Fruit fly (Drosophila melanogaster) whole organism, embryonic: Measurements from ENCODE around the gene kraken.

Source experiments
- Antp ChIP-seq: fragments of 200-800 bp; sonication (Bioruptor generic); optimal IDR thresholded peaks from 3 replicates; lab custom pipeline; 2016; ENCODE audit warnings: missing biosample characterization, missing genetic modification characterization
- Bteb2 ChIP-seq: fragments of 200-800 bp; sonication (Bioruptor generic); optimal IDR thresholded peaks from 2 replicates; lab custom pipeline; 2016; ENCODE audit warnings: missing biosample characterization, missing genetic modification characterization
- C15 ChIP-seq: fragments of 200-800 bp; sonication (Bioruptor generic); IDR thresholded peaks from 3 replicates; pipeline ENCODE4 v1.3.6; 2022; ENCODE audit warnings: missing biosample characterization, missing genetic modification characterization
- CG10321 ChIP-seq: fragments of 200-800 bp; sonication (Bioruptor generic); IDR thresholded peaks from 2 replicates; pipeline ENCODE4 v1.3.6; 2022; ENCODE audit warnings: missing biosample characterization, missing genetic modification characterization
- CG10543 ChIP-seq: fragments of 200-800 bp; sonication (Bioruptor generic); optimal IDR thresholded peaks from 3 replicates; lab custom pipeline; 2017; ENCODE audit warnings: missing biosample characterization, mild to moderate bottlenecking, missing genetic modification characterization, moderate library complexity
- CG10654 ChIP-seq: fragments of 200-800 bp; sonication (Bioruptor generic); optimal IDR thresholded peaks from 2 replicates; lab custom pipeline; 2016; ENCODE audit warnings: missing biosample characterization, missing genetic modification characterization
- CG10979 ChIP-seq: fragments of 200-800 bp; sonication (Bioruptor generic); optimal IDR thresholded peaks from 2 replicates; lab custom pipeline; 2018; ENCODE audit warnings: missing biosample characterization, mild to moderate bottlenecking, missing genetic modification characterization, moderate library complexity
- CG11695 ChIP-seq: fragments of 200-800 bp; sonication (Bioruptor generic); IDR thresholded peaks from 3 replicates; pipeline ENCODE4 v1.3.6; 2022; ENCODE audit warnings: missing biosample characterization, missing genetic modification characterization
- CG12391 ChIP-seq: fragments of 200-800 bp; sonication (Bioruptor generic); optimal IDR thresholded peaks from 3 replicates; lab custom pipeline; 2018; ENCODE audit warnings: missing biosample characterization, mild to moderate bottlenecking, missing genetic modification characterization, moderate library complexity
- CG12942 ChIP-seq: fragments of 200-800 bp; sonication (Bioruptor generic); optimal IDR thresholded peaks from 3 replicates; lab custom pipeline; 2016; ENCODE audit warnings: missing biosample characterization, missing genetic modification characterization
- CG13624 ChIP-seq: fragments of 200-800 bp; sonication (Bioruptor generic); optimal IDR thresholded peaks from 2 replicates; lab custom pipeline; 2016; ENCODE audit warnings: missing biosample characterization, missing genetic modification characterization
- CG17186 ChIP-seq: fragments of 200-800 bp; sonication (Bioruptor generic); optimal IDR thresholded peaks from 3 replicates; lab custom pipeline; 2017; ENCODE audit warnings: missing biosample characterization, missing genetic modification reagents, missing genetic modification characterization
- CG17829 ChIP-seq: fragments of 200-800 bp; optimal IDR thresholded peaks from 2 replicates; lab custom pipeline; 2019; ENCODE audit warnings: missing biosample characterization, mild to moderate bottlenecking, missing genetic modification characterization, moderate library complexity
- CG18011 ChIP-seq: fragments of 200-800 bp; sonication (Bioruptor generic); optimal IDR thresholded peaks from 2 replicates; lab custom pipeline; 2017; ENCODE audit warnings: missing biosample characterization, missing genetic modification characterization, mild to moderate bottlenecking, moderate library complexity, missing genotype
- CG1832 ChIP-seq: fragments of 200-800 bp; sonication (Bioruptor generic); optimal IDR thresholded peaks from 2 replicates; lab custom pipeline; 2017; ENCODE audit warnings: missing biosample characterization, mild to moderate bottlenecking, missing genetic modification characterization, inconsistent platforms
- CG2199 ChIP-seq: fragments of 200-800 bp; sonication (Bioruptor generic); IDR thresholded peaks from 3 replicates; pipeline ENCODE4 v1.3.6; 2022; ENCODE audit warnings: missing biosample characterization, missing genetic modification characterization
- CG2202 ChIP-seq: fragments of 200-800 bp; sonication (Bioruptor generic); optimal IDR thresholded peaks from 2 replicates; lab custom pipeline; 2018; ENCODE audit warnings: missing biosample characterization, mild to moderate bottlenecking, missing genetic modification characterization
- CG2875 ChIP-seq: fragments of 200-800 bp; sonication (Bioruptor generic); optimal IDR thresholded peaks from 2 replicates; lab custom pipeline; 2017; ENCODE audit warnings: missing biosample characterization, mild to moderate bottlenecking, missing genetic modification characterization, missing genetic modification reagents
- CG2889 ChIP-seq: fragments of 200-800 bp; sonication (Bioruptor generic); IDR thresholded peaks from 3 replicates; pipeline ENCODE4 v1.3.6; 2022; ENCODE audit warnings: missing biosample characterization, missing genetic modification characterization
- CG31441 ChIP-seq: fragments of 200-800 bp; sonication (Bioruptor generic); IDR thresholded peaks from 2 replicates; pipeline ENCODE4 v1.3.6; 2022; ENCODE audit warnings: missing biosample characterization, missing genetic modification characterization
- CG5953 ChIP-seq: fragments of 200-800 bp; sonication (Bioruptor generic); IDR thresholded peaks from 2 replicates; pipeline ENCODE4 v1.3.6; 2022; ENCODE audit warnings: missing biosample characterization, missing genetic modification characterization
- CG6689 ChIP-seq: fragments of 200-800 bp; sonication (Bioruptor generic); IDR thresholded peaks from 2 replicates; pipeline ENCODE4 v1.3.6; 2022; ENCODE audit warnings: missing biosample characterization, missing genetic modification characterization
- CG8281 ChIP-seq: fragments of 200-800 bp; sonication (Bioruptor generic); optimal IDR thresholded peaks from 2 replicates; lab custom pipeline; 2018; ENCODE audit warnings: missing biosample characterization, mild to moderate bottlenecking, missing genetic modification characterization, moderate library complexity
- CG8765 ChIP-seq: fragments of 200-800 bp; sonication (Bioruptor generic); IDR thresholded peaks from 2 replicates; pipeline ENCODE4 v1.3.6; 2022; ENCODE audit warnings: missing biosample characterization, missing genetic modification characterization
- CG9932 ChIP-seq: fragments of 200-800 bp; sonication (Bioruptor generic); IDR thresholded peaks from 2 replicates; pipeline ENCODE4 v1.3.6; 2022; ENCODE audit warnings: missing biosample characterization, missing genetic modification characterization
- D ChIP-seq, 2 experiments: fragments of 200-800 bp in 1 of 2; fragments of >200 bp in 1 of 2; sonication (Bioruptor generic) in 1 of 2; optimal IDR thresholded peaks; 2 replicates in 1 of 2; 3 replicates in 1 of 2; lab custom pipeline; 2017; ENCODE audit warnings: mild to moderate bottlenecking in 1 of 2, missing biosample characterization in 1 of 2, missing genetic modification characterization in 1 of 2, missing genetic modification reagents in 1 of 2
- E2f1 ChIP-seq: fragments of 200-800 bp; sonication (Bioruptor generic); IDR thresholded peaks from 2 replicates; pipeline ENCODE4 v1.3.6; 2022; ENCODE audit warnings: missing biosample characterization, missing genetic modification characterization
- Gsc ChIP-seq: fragments of 200-800 bp; sonication (Bioruptor generic); IDR thresholded peaks from 2 replicates; pipeline ENCODE4 v1.3.6; 2022; ENCODE audit warnings: missing biosample characterization, missing genetic modification characterization
- HLHmδ ChIP-seq: fragments of 200-800 bp; sonication (Bioruptor generic); optimal IDR thresholded peaks from 2 replicates; lab custom pipeline; 2018; ENCODE audit warnings: missing biosample characterization, mild to moderate bottlenecking, missing genetic modification characterization, moderate library complexity
- Hr3 ChIP-seq: fragments of 200-800 bp; sonication (Bioruptor generic); optimal IDR thresholded peaks from 3 replicates; lab custom pipeline; 2016; ENCODE audit warnings: missing biosample characterization, missing genetic modification characterization
- Hr39 ChIP-seq: fragments of >200 bp; optimal IDR thresholded peaks from 2 replicates; lab custom pipeline; 2017
- MBD-R2 ChIP-seq: fragments of 200-800 bp; sonication (Bioruptor generic); IDR thresholded peaks from 2 replicates; pipeline ENCODE4 v1.3.6; 2022; ENCODE audit warnings: missing biosample characterization, missing genetic modification characterization
- Optix ChIP-seq: fragments of 200-800 bp; sonication (Bioruptor generic); IDR thresholded peaks from 3 replicates; pipeline ENCODE4 v1.3.6; 2022; ENCODE audit warnings: missing biosample characterization, missing genetic modification characterization
- PHDP ChIP-seq: fragments of 200-800 bp; sonication (Bioruptor generic); optimal IDR thresholded peaks from 3 replicates; lab custom pipeline; 2018; ENCODE audit warnings: missing biosample characterization, mild to moderate bottlenecking, missing genetic modification characterization, moderate library complexity
- Pdp1 ChIP-seq, 2 experiments: fragments of 200-800 bp; sonication (Bioruptor generic); optimal IDR thresholded peaks; 3 replicates each; lab custom pipeline; 2016; ENCODE audit warnings: missing biosample characterization in 2 of 2, missing genetic modification characterization in 2 of 2, mild to moderate bottlenecking in 1 of 2, moderate library complexity in 1 of 2
- Taf1 ChIP-seq: fragments of 200-800 bp; sonication (Bioruptor generic); IDR thresholded peaks from 2 replicates; pipeline ENCODE4 v1.3.6; 2022; ENCODE audit warnings: missing biosample characterization, missing genetic modification characterization
- Xbp1 ChIP-seq: fragments of 200-800 bp; sonication (Bioruptor generic); optimal IDR thresholded peaks from 3 replicates; lab custom pipeline; 2016; ENCODE audit warnings: missing biosample characterization, mild to moderate bottlenecking, missing genetic modification characterization
- al ChIP-seq: fragments of 200-800 bp; sonication (Bioruptor generic); IDR thresholded peaks from 2 replicates; pipeline ENCODE4 v1.3.6; 2022; ENCODE audit warnings: missing biosample characterization, missing genetic modification characterization
- bowl ChIP-seq: fragments of 200-800 bp; sonication (Bioruptor generic); IDR thresholded peaks from 2 replicates; pipeline ENCODE4 v1.3.6; 2022; ENCODE audit warnings: missing biosample characterization, missing genetic modification characterization
- cad ChIP-seq: fragments of >200 bp; optimal IDR thresholded peaks from 2 replicates; lab custom pipeline; 2017; ENCODE audit warnings: missing biosample characterization, missing genetic modification characterization
- chn ChIP-seq: fragments of 200-800 bp; sonication (Bioruptor generic); optimal IDR thresholded peaks from 2 replicates; lab custom pipeline; 2016; ENCODE audit warnings: missing biosample characterization, missing genetic modification characterization
- ems ChIP-seq: fragments of 200-800 bp; sonication (Bioruptor generic); optimal IDR thresholded peaks from 3 replicates; lab custom pipeline; 2016; ENCODE audit warnings: missing biosample characterization, missing genetic modification characterization
- insv ChIP-seq, 2 experiments: fragments of 200-800 bp; sonication (Bioruptor generic); optimal IDR thresholded peaks; 3 replicates each; lab custom pipeline; 2016 to 2018; ENCODE audit warnings: missing biosample characterization in 2 of 2, missing genetic modification characterization in 2 of 2
- maf-S ChIP-seq: fragments of 200-800 bp; sonication (Bioruptor generic); optimal IDR thresholded peaks from 2 replicates; lab custom pipeline; 2016; ENCODE audit warnings: missing biosample characterization, missing genetic modification characterization
- stc ChIP-seq: fragments of 200-800 bp; sonication (Bioruptor generic); IDR thresholded peaks from 2 replicates; pipeline ENCODE4 v1.3.6; 2022; ENCODE audit warnings: missing biosample characterization, missing genetic modification characterization
- stwl ChIP-seq: fragments of 200-800 bp; sonication (Bioruptor generic); optimal IDR thresholded peaks from 3 replicates; lab custom pipeline; 2018; ENCODE audit warnings: missing biosample characterization, mild to moderate bottlenecking, missing genetic modification characterization, moderate library complexity
- tll ChIP-seq, 2 experiments: fragments of 200-800 bp in 1 of 2; fragments of >200 bp in 1 of 2; sonication (Bioruptor generic) in 1 of 2; optimal IDR thresholded peaks; 2 replicates each; lab custom pipeline; 2017 to 2019; ENCODE audit warnings: missing biosample characterization in 2 of 2, missing genetic modification characterization in 2 of 2, mild to moderate bottlenecking in 1 of 2, moderate library complexity in 1 of 2
- ttk ChIP-seq: fragments of 200-800 bp; sonication (Bioruptor generic); IDR thresholded peaks from 2 replicates; pipeline ENCODE4 v2.1.2; 2022; ENCODE audit warnings: missing biosample characterization, missing genetic modification characterization
- wor ChIP-seq: fragments of 200-800 bp; sonication (Bioruptor generic); IDR thresholded peaks from 2 replicates; pipeline ENCODE4 v1.3.6; 2022; ENCODE audit warnings: missing biosample characterization, missing genetic modification characterization
- yki ChIP-seq: fragments of >200 bp; optimal IDR thresholded peaks from 3 replicates; lab custom pipeline; 2018

Gene kraken

dm6 chr2L:845341-846004 lies 7.1 kb upstream of the kraken start (continued):
- TF ChIP-seq Hr3 = peak; percentile 84
- no peak for TF ChIP-seq Hr39 (lab: Kevin White, UChicago)
- TF ChIP-seq CG10654 (GFP tag; lab: Kevin White, UChicago) = peak; percentile 80
- peak; percentile 83 for TF ChIP-seq CG17829
- TF ChIP-seq Antp (GFP tag; lab: Kevin White, UChicago) = peak; percentile 92
- peak; percentile 84 for TF ChIP-seq al (GFP tag; lab: Robert Waterston, UW)
- TF ChIP-seq stwl (tag; lab: Kevin White, UChicago) = no peak
- peak; percentile 86 for TF ChIP-seq chn (GFP tag; lab: Kevin White, UChicago)
- peak; percentile 83 for TF ChIP-seq CG11695 (GFP tag; lab: Robert Waterston, UW)
- no peak for TF ChIP-seq tll (GFP tag; optimal IDR thresholded peaks at IDR 0.05; lab: Kevin White, UChicago)
- peak; percentile 37 for TF ChIP-seq CG2202 (tag; lab: Kevin White, UChicago)
- peak; percentile 78 for TF ChIP-seq CG12942
- TF ChIP-seq CG10321 = peak; percentile 68
- TF ChIP-seq Optix = peak; percentile 88
- TF ChIP-seq C15 = peak; percentile 84
- TF ChIP-seq yki (lab: Kevin White, UChicago) = no peak
- 0 out of 2 replicates have a peak, but pooled peaks have one; percentile 12 for TF ChIP-seq CG8765 (GFP tag; lab: Robert Waterston, UW)
- peak; percentile 86 for TF ChIP-seq ttk (GFP tag; lab: Robert Waterston, UW)
- peak; percentile 74 for TF ChIP-seq maf-S (GFP tag; lab: Kevin White, UChicago)
- TF ChIP-seq CG13624 (GFP tag; lab: Kevin White, UChicago) = peak; percentile 86
- peak; percentile 68 for TF ChIP-seq MBD-R2 (GFP tag; lab: Robert Waterston, UW)
- peak; percentile 84 for TF ChIP-seq CG12391 (tag; lab: Kevin White, UChicago)
- peak; percentile 63 for TF ChIP-seq Gsc (GFP tag; lab: Robert Waterston, UW)
- TF ChIP-seq CG10543 (GFP tag; lab: Kevin White, UChicago) = peak; percentile 62
- TF ChIP-seq CG5953 (GFP tag; lab: Robert Waterston, UW) = peak; percentile 89
- TF ChIP-seq PHDP (tag; lab: Kevin White, UChicago) = peak; percentile 88
- peak; percentile 86 for TF ChIP-seq CG2875 (GFP tag; lab: Kevin White, UChicago)
- TF ChIP-seq Pdp1 (GFP tag; optimal IDR thresholded peaks at IDR 0.05; lab: Kevin White, UChicago) = peak; percentile 79 to 87
- TF ChIP-seq CG1832 (GFP tag; lab: Kevin White, UChicago) = no peak
- peak; percentile 91 for TF ChIP-seq CG9932 (GFP tag; lab: Robert Waterston, UW)
- peak; percentile 90 for TF ChIP-seq Xbp1 (GFP tag; lab: Kevin White, UChicago)
- peak; percentile 79 for TF ChIP-seq ems (GFP tag; lab: Kevin White, UChicago)
- no peak for TF ChIP-seq D (optimal IDR thresholded peaks at IDR 0.05; lab: Kevin White, UChicago)
- TF ChIP-seq D (GFP tag; optimal IDR thresholded peaks at IDR 0.05; lab: Kevin White, UChicago) = peak; percentile 82
- peak; percentile 82 for TF ChIP-seq wor (GFP tag; lab: Robert Waterston, UW)
- peak; percentile 68 for TF ChIP-seq CG18011 (GFP tag; lab: Kevin White, UChicago)
- peak; percentile 89 for TF ChIP-seq E2f1
- TF ChIP-seq CG10979 (tag; lab: Kevin White, UChicago) = peak; percentile 74
- peak; percentile 76 for TF ChIP-seq Taf1 (GFP tag; lab: Robert Waterston, UW)
- TF ChIP-seq CG31441 (GFP tag; lab: Robert Waterston, UW) = peak; percentile 78
- TF ChIP-seq CG8281 (tag; lab: Kevin White, UChicago) = peak; percentile 70
- peak; percentile 88 for TF ChIP-seq stc (GFP tag; lab: Robert Waterston, UW)
- TF ChIP-seq HLHmδ (GFP tag; lab: Kevin White, UChicago) = no peak
- peak; percentile 54 for TF ChIP-seq CG17186 (GFP tag; lab: Kevin White, UChicago)
- TF ChIP-seq cad = no peak
- TF ChIP-seq CG2889 (GFP tag; lab: Robert Waterston, UW) = peak; percentile 84
- TF ChIP-seq CG2199 (GFP tag; lab: Robert Waterston, UW) = peak; percentile 65; the same call in 2 of the 3 replicates
- TF ChIP-seq insv (GFP tag; optimal IDR thresholded peaks at IDR 0.05; lab: Kevin White, UChicago) = peak in 1 of 2 experiments; percentile 30
- peak; percentile 85 for TF ChIP-seq Bteb2
- TF ChIP-seq bowl (GFP tag; lab: Robert Waterston, UW) = peak; percentile 66; the same call in 1 of the 2 replicates
- peak; percentile 85 for TF ChIP-seq CG6689
